Worm (Caenorhabditis elegans): ENCODE results near the gene C50D2.7.

The C50D2.7 gene

DNA sequence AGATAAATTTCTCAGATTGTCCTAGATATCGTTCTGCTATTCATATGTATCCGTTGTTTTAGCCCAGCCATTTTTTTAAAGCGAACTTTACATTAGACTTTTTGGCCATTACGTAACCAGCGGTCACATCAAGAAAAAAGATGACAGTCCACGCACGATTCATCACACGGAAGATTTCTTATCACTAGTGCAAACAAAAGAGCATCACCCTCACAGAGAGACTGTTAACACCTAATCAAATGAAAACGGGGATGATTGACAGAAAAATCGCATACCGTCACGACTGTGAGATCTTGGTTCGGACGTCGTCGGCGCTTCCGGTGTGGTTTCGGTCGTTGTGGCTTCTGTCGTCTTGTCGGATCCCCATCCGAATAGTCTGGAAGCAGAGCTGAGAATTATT is 18.4 kb downstream of the C50D2.7 start:
- no peak for TF ChIP-seq let-526 (GFP tag; IDR thresholded peaks at IDR 0.05)
- no peak for TF ChIP-seq tlf-1 (GFP tag; optimal IDR thresholded peaks at IDR 0.05)
- TF ChIP-seq T26A5.8 (tag; optimal IDR thresholded peaks at IDR 0.05), result no peak
- TF ChIP-seq dox-1 (GFP tag; IDR thresholded peaks at IDR 0.05), result 0 out of 2 replicates have a peak, but pooled peaks have one; percentile 22
- no peak for TF ChIP-seq madf-10 (tag; optimal IDR thresholded peaks at IDR 0.05)
- TF ChIP-seq somi-1 (GFP tag; optimal IDR thresholded peaks at IDR 0.05), result no peak
- TF ChIP-seq madf-6 (GFP tag; IDR thresholded peaks at IDR 0.05), result no peak
- TF ChIP-seq ets-4 (GFP tag; optimal IDR thresholded peaks at IDR 0.05), result no peak
- TF ChIP-seq nhr-80 (tag; optimal IDR thresholded peaks at IDR 0.05), result peak; percentile 82
- no peak for TF ChIP-seq die-1 (tag; optimal IDR thresholded peaks at IDR 0.05)

DNA sequence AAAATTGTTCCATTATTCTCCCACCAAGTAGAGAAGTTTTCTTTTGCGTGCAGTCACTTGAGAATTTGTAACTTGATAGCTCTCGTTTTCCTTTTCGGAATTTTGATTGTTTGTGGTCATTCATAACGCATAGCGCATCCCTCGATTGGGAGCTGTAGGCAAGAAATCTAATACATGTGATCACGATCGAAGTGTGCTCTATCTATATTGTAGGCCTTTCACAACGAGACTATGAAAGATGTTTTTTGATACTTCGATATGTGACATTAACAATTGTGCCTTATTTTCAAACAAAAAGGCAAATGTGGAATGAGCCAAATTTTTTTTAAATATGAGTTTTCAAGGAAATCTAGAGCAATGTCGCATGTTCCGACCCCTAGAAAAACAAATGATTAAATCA is 19.2 kb downstream of the C50D2.7 start:
- TF ChIP-seq sea-2 (GFP tag; IDR thresholded peaks at IDR 0.05), result no peak
- TF ChIP-seq chd-7 (tag; optimal IDR thresholded peaks at IDR 0.05), result no peak
- no peak for TF ChIP-seq cebp-1 (GFP tag; IDR thresholded peaks at IDR 0.05)
- no peak for TF ChIP-seq cebp-1 (tag; optimal IDR thresholded peaks at IDR 0.05)
- no peak for TF ChIP-seq rcor-1 (GFP tag; IDR thresholded peaks at IDR 0.05)
- no peak for TF ChIP-seq lsl-1 (GFP tag; optimal IDR thresholded peaks at IDR 0.05)
- no peak for TF ChIP-seq C06A6.2 (GFP tag; conservative IDR thresholded peaks at IDR 0.05)
- TF ChIP-seq nfyb-1 (GFP tag; IDR thresholded peaks at IDR 0.05), result no peak
- TF ChIP-seq ceh-40 (GFP tag; IDR thresholded peaks at IDR 0.05), result no peak
- no peak for TF ChIP-seq Y79H2A.3 (GFP tag; conservative IDR thresholded peaks at IDR 0.05)
- no peak for TF ChIP-seq rpc-1 (optimal IDR thresholded peaks at IDR 0.05)
- TF ChIP-seq rpc-1 (tag; optimal IDR thresholded peaks at IDR 0.05), result no peak
- TF ChIP-seq snpc-1.1 (tag; optimal IDR thresholded peaks at IDR 0.05; ENCODE audit: insufficient read depth), result no peak
- TF ChIP-seq lin-26 (GFP tag; IDR thresholded peaks at IDR 0.05), result no peak
- no peak for TF ChIP-seq F10E7.11 (tag; optimal IDR thresholded peaks at IDR 0.05)
- TF ChIP-seq ztf-25 (GFP tag; IDR thresholded peaks at IDR 0.05), result no peak
- no peak for TF ChIP-seq madf-3 (GFP tag; IDR thresholded peaks at IDR 0.05)
- TF ChIP-seq somi-1 (GFP tag; optimal IDR thresholded peaks at IDR 0.05), result no peak
- TF ChIP-seq lin-35 (GFP tag; optimal IDR thresholded peaks at IDR 0.05), result no peak
- TF ChIP-seq lag-1 (GFP tag; IDR thresholded peaks at IDR 0.05), result no peak
- TF ChIP-seq attf-6 (GFP tag; IDR thresholded peaks at IDR 0.05), result no peak
- no peak for TF ChIP-seq hmg-20 (GFP tag; IDR thresholded peaks at IDR 0.05)

DNA sequence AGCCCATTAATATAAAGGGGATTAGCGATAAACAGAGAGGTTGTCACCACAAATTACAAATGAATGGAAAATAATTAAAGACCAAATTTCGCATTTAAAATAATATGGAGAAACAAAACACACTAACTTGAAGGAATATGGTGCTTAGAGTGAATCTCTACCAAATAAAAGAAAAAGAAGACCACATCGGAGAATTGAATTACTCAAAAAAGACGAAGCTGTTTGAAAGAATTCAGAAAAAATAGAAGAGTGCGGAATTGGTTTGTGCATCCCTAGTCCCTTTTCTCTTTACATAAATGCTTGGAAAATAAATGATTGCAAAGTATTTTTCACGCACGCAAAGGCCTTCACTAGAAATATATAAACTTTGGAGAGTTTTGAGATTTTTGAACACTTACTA is 21.2 kb downstream of the C50D2.7 start:
- TF ChIP-seq nhr-179 (tag; optimal IDR thresholded peaks at IDR 0.05) (no peak), mel-28 (tag; optimal IDR thresholded peaks at IDR 0.05; ENCODE audit: borderline replicate concordance) (no peak), attf-3 (GFP tag; conservative IDR thresholded peaks at IDR 0.05) (no peak), mxl-1 (tag; optimal IDR thresholded peaks at IDR 0.05) (no peak), F22D6.2 (tag; optimal IDR thresholded peaks at IDR 0.05) (no peak), ztf-26 (tag; optimal IDR thresholded peaks at IDR 0.05) (no peak), let-526 (GFP tag; IDR thresholded peaks at IDR 0.05) (no peak), tbp1 (GFP tag; optimal IDR thresholded peaks at IDR 0.05) (no peak), pha-4 (tag; optimal IDR thresholded peaks at IDR 0.05) (no peak), repo-1 (tag; optimal IDR thresholded peaks at IDR 0.05) (no peak), nfya-2 (GFP tag; IDR thresholded peaks at IDR 0.05) (no peak), nhr-120 (GFP tag; IDR thresholded peaks at IDR 0.05) (no peak), madf-8 (GFP tag; conservative IDR thresholded peaks at IDR 0.05) (no peak)

Measured in whole organism, young adult.